Worm (Caenorhabditis elegans) whole organism, late embryonic: ENCODE measurements around the gene lgc-53.

Source experiments
- F13H6.1 ChIP-seq: sonication (generic microtip); optimal IDR thresholded peaks from 2 replicates; lab custom pipeline; 2016; ENCODE audit warnings: missing genetic modification characterization, missing compliant biosample characterization
- T23F11.4 ChIP-seq: fragments of 200-800 bp; sonication (Bioruptor generic); optimal IDR thresholded peaks from 2 replicates; lab custom pipeline; 2018; ENCODE audit warnings: mild to moderate bottlenecking, missing genetic modification characterization, missing compliant biosample characterization
- ama-1 ChIP-seq: fragments of 150-350 bp; optimal IDR thresholded peaks from 2 replicates; lab custom pipeline; 2014
- ceh-14 ChIP-seq: sonication (generic microtip); optimal IDR thresholded peaks from 2 replicates; lab custom pipeline; 2016; ENCODE audit warnings: missing genotype, missing genetic modification characterization, missing compliant biosample characterization
- ceh-18 ChIP-seq: sonication (generic microtip); optimal IDR thresholded peaks from 2 replicates; lab custom pipeline; 2016; ENCODE audit warnings: missing genetic modification characterization, missing compliant biosample characterization
- ceh-24 ChIP-seq: sonication (generic microtip); optimal IDR thresholded peaks from 2 replicates; lab custom pipeline; 2016; ENCODE audit warnings: mild to moderate bottlenecking, missing genetic modification characterization, missing compliant biosample characterization
- hlh-13 ChIP-seq: fragments of 200-800 bp; sonication (Bioruptor generic); optimal IDR thresholded peaks from 2 replicates; lab custom pipeline; 2018; ENCODE audit warnings: mild to moderate bottlenecking, missing genetic modification characterization, missing compliant biosample characterization
- lin-11 ChIP-seq: fragments of 200-800 bp; sonication (Bioruptor generic); optimal IDR thresholded peaks from 2 replicates; lab custom pipeline; 2018; ENCODE audit warnings: mild to moderate bottlenecking, missing genetic modification characterization, missing compliant biosample characterization
- nfya-1 ChIP-seq: sonication (generic microtip); optimal IDR thresholded peaks from 2 replicates; lab custom pipeline; 2017; ENCODE audit warnings: missing genetic modification characterization, mild to moderate bottlenecking, missing compliant biosample characterization, antibody characterized with exemption, moderate library complexity
- pag-3 ChIP-seq: sonication (generic microtip); optimal IDR thresholded peaks from 2 replicates; lab custom pipeline; 2016; ENCODE audit warnings: missing compliant biosample characterization, missing genetic modification characterization, borderline replicate concordance
- pha-4 ChIP-seq: fragments of 150-350 bp; optimal IDR thresholded peaks from 2 replicates; lab custom pipeline; 2018; ENCODE audit warnings: missing biosample characterization, missing genetic modification reagents, missing genetic modification characterization
- unc-86 ChIP-seq: sonication (generic microtip); optimal IDR thresholded peaks from 2 replicates; lab custom pipeline; 2016; ENCODE audit warnings: missing genetic modification characterization, missing compliant biosample characterization

DNA sequence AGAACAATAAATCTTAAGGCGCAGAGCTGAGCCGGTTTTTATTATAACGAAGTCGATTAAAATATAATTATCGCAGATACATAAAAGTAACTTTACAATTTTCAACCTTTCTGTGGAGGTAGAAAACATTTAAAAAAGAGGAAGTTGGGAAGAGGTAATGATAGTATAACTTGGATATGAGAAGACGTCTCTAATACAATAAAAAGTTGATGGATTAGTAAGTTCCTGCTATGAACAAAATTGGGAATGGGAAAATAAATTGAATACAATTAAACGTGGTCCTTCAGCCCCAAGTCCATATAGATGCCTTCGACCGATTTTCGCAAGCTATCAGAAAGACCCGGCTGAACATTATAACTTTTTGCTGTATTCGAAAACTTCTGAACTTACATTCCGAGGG is 5.9 kb upstream of the lgc-53 start:
- no peak for TF ChIP-seq ceh-24 (tag; lab: Kevin White, UChicago)
- TF ChIP-seq pha-4 (tag; lab: Kevin White, UChicago): no peak
- TF ChIP-seq ceh-14 (tag; lab: Kevin White, UChicago): no peak
- TF ChIP-seq ceh-18 (tag; lab: Kevin White, UChicago): no peak
- TF ChIP-seq F13H6.1 (tag; lab: Kevin White, UChicago): no peak
- no peak for TF ChIP-seq lin-11 (tag; lab: Kevin White, UChicago)
- TF ChIP-seq hlh-13 (GFP tag; lab: Kevin White, UChicago): no peak
- TF ChIP-seq nfya-1: no peak
- TF ChIP-seq T23F11.4 (GFP tag; lab: Kevin White, UChicago): no peak
- TF ChIP-seq ama-1 (lab: Kevin White, UChicago): no peak
- TF ChIP-seq unc-86 (tag; lab: Kevin White, UChicago): no peak
- no peak for TF ChIP-seq pag-3 (tag; lab: Kevin White, UChicago)
